Fruit fly (Drosophila melanogaster) whole organism, wandering third instar larva: Measurements from ENCODE around the gene mab-21.

Experiments
- Abd-B ChIP-seq: fragments of >200 bp; optimal IDR thresholded peaks from 2 replicates; lab custom pipeline; 2017; ENCODE audit warnings: missing biosample characterization, missing genetic modification characterization
- Hr78 ChIP-seq: fragments of >200 bp; optimal IDR thresholded peaks from 2 replicates; lab custom pipeline; 2017; ENCODE audit warnings: missing biosample characterization, missing genetic modification characterization
- Sp1 ChIP-seq: fragments of 200-800 bp; sonication (Bioruptor generic); optimal IDR thresholded peaks from 3 replicates; lab custom pipeline; 2019; ENCODE audit warnings: missing biosample characterization, mild to moderate bottlenecking, missing genetic modification characterization, moderate library complexity
- br ChIP-seq: fragments of 200-800 bp; sonication (Bioruptor generic); optimal IDR thresholded peaks from 2 replicates; lab custom pipeline; 2016; ENCODE audit warnings: missing biosample characterization, missing genetic modification characterization
- fru ChIP-seq: fragments of 200-800 bp; sonication (Bioruptor generic); optimal IDR thresholded peaks from 3 replicates; lab custom pipeline; 2016; ENCODE audit warnings: missing biosample characterization, mild to moderate bottlenecking, missing genetic modification characterization
- pan ChIP-seq: fragments of >200 bp; optimal IDR thresholded peaks from 2 replicates; lab custom pipeline; 2017
- usp ChIP-seq: fragments of >200 bp; optimal IDR thresholded peaks from 2 replicates; lab custom pipeline; 2017; ENCODE audit warnings: missing biosample characterization, missing genetic modification characterization

dm6 chrX:5970666-5971057 is 42.3 kb downstream of the mab-21 start:
- no peak for TF ChIP-seq Abd-B (GFP tag; lab: Kevin White, UChicago)
- TF ChIP-seq usp, result no peak
- TF ChIP-seq Hr78 (GFP tag; lab: Kevin White, UChicago), result no peak
- TF ChIP-seq Sp1, result no peak
- no peak for TF ChIP-seq fru (GFP tag; lab: Kevin White, UChicago)
- TF ChIP-seq pan (lab: Kevin White, UChicago), result no peak
- TF ChIP-seq br (GFP tag; lab: Kevin White, UChicago), result no peak
